Worm (Caenorhabditis elegans): ENCODE measurements around the gene T23B12.6.
A peak's percentile ranks its signal among the peaks of the same experiment; 100 is the strongest.

T23B12.6 gene

DNA sequence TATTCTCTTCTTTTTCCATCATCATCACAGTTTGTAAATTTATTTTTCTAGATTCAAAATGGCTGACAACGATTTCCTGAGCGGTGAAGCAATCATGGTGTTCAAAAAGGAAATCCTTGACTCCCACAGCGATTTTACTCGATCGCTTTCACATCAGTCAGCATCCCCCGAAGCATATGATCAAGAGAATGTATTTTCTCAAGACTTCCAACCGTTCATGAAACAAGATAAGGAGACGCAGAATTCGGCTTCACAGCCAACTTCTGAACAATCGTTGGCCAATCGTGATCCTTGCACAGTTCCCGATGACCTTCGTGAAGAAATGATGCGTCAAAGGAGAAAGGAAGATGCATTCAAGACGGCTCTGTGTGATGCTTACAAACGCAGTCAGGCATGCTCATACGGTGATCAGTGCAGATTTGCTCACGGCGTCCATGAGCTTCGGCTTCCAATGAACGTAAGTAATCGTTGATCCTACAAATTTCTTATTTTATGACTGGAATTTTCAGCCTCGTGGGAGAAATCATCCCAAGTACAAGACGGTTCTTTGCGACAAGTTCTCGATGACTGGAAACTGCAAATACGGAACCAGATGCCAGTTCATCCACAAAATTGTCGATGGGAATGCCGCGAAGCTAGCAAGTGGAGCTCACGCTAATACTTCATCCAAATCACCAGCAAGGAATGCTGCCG is 46.0 kb downstream of the T23B12.6 start, which contains the start of gene pos-1:
Gene pos-1, plus strand, starts transcription at position 51 of the 693 bp plus-strand sequence.
- TF ChIP-seq php-3 (GFP tag; IDR thresholded peaks at IDR 0.05) (no peak), aha-1 (tag) (peak; percentile 97)

DNA sequence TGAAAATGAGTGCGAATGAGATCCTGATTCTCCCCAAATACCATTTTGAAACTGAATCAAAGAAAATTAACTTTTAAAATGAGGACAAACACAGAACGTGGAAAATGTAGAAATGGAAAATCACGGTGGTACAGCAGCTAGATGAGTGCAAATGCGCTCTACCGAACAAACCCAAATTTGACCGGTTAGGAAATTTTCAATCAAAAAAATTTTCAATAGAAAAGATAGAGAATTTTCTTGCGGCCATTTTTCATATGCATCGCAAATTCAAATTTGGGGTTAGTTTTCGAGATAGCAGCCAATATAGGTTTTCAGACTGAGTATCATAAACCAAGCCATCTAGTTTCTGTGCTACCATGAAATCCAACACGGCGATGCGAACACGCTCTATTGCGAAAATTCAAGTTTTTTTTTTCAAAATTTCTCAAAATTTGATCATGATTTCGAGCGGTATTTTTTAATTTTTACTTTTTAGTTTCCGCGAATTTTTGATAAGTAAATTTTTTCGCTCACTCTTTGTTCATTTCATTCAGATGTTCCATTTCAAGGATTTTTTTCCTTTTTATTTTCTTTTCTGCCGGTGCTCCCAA is 46.7 kb downstream of the T23B12.6 start, which contains the start of gene vha-18:
Gene vha-18, minus strand, starts transcription at position 51 of the 590 bp plus-strand sequence.
- TF ChIP-seq snpc-1.2 (GFP tag; IDR thresholded peaks at IDR 0.05) (peak; percentile 71), zip-2 (tag; optimal IDR thresholded peaks at IDR 0.05) (no peak), Y48G9A.11 (GFP tag; IDR thresholded peaks at IDR 0.05) (peak; percentile 90), unc-130 (GFP tag; optimal IDR thresholded peaks at IDR 0.05) (peak; percentile 86), lin-38 (GFP tag; IDR thresholded peaks at IDR 0.05) (peak; percentile 97), mdt-29 (GFP tag; IDR thresholded peaks at IDR 0.05) (no peak), F49E8.2 (tag; optimal IDR thresholded peaks at IDR 0.05; ENCODE audit: borderline replicate concordance) (peak; percentile 88)

DNA sequence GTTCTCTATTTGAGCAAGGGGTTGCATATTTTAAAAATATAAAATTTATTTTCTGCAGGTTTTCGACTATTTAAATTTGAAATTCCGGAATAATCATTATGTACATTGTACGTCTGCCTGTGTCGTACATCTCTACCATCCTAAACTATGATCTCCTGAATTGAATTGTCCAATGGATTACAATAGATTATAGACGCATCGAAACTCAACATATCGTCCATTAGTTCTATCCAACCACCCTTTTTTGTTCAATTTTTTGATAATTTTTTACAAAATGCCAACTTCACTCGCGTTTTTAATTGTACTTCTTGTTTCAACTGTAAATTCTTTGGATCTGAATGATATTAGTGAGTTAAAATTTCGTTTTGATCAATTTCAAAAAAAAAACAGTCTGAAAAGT is 49.8 kb downstream of the T23B12.6 start, which contains the start of gene F52E1.2:
Gene F52E1.2, plus strand, starts transcription at position 190 of the 400 bp plus-strand sequence.
- no peak for TF ChIP-seq zag-1 (tag; optimal IDR thresholded peaks at IDR 0.05)
- TF ChIP-seq lsy-2 (tag; optimal IDR thresholded peaks at IDR 0.05) = no peak
- TF ChIP-seq ZK546.5 (tag; optimal IDR thresholded peaks at IDR 0.05) = no peak
- peak in 1 of 2 experiments; percentile 93 for TF ChIP-seq unc-62 (GFP tag; optimal IDR thresholded peaks at IDR 0.05 in 1 of 2)
- TF ChIP-seq unc-62 (tag; optimal IDR thresholded peaks at IDR 0.05) = no peak
- TF ChIP-seq aha-1 (tag) = no peak

DNA sequence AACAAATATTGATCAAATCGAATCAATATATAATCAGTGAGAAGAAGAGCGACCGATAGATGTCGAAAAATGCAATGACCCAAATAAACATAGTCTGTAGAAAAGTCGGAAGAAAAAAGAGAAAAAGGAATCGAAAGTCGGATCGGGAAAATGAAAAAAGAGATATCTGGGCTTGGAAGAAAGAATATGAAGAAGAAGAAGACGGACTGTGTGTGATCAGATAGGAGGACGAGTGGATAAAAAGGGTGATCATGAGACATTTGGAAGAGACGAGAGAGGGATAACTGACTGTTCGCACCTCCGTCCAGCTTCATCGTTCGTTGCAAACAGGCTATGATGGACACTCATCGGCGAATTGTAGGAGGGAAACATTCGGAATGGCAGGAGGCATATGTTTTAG is 50.6 kb downstream of the T23B12.6 start:
- TF ChIP-seq zip-11 (GFP tag; IDR thresholded peaks at IDR 0.05) (no peak), lin-13 (GFP tag; optimal IDR thresholded peaks at IDR 0.05) (no peak), daf-19 (GFP tag; conservative IDR thresholded peaks at IDR 0.05) (no peak), unc-62 (GFP tag; optimal IDR thresholded peaks at IDR 0.05 in 1 of 2) (peak in 1 of 2 experiments; percentile 37), unc-62 (tag; optimal IDR thresholded peaks at IDR 0.05) (no peak), hlh-30 (tag; optimal IDR thresholded peaks at IDR 0.05; ENCODE audit: insufficient read depth) (peak; percentile 37), lir-3 (tag; optimal IDR thresholded peaks at IDR 0.05) (no peak), lin-39 (tag; optimal IDR thresholded peaks at IDR 0.05) (no peak), pha-4 (GFP tag; IDR thresholded peaks at IDR 0.05) (no peak), pha-4 (tag; optimal IDR thresholded peaks at IDR 0.05) (no peak), mxl-3 (GFP tag; optimal IDR thresholded peaks at IDR 0.05) (peak; percentile 55), gei-8 (GFP tag; optimal IDR thresholded peaks at IDR 0.05) (no peak), ceh-82 (tag; optimal IDR thresholded peaks at IDR 0.05) (no peak), hlh-11 (tag; optimal IDR thresholded peaks at IDR 0.05) (peak; percentile 67), nhr-28 (tag; optimal IDR thresholded peaks at IDR 0.05) (peak; percentile 26), dmd-9 (GFP tag; IDR thresholded peaks at IDR 0.05) (no peak)
